Worm (Caenorhabditis elegans) whole organism, L4/young adult: ENCODE measurements around the gene kin-36.

ENCODE experiments used
- W03F9.2 ChIP-seq: fragments of 150-350 bp; optimal IDR thresholded peaks from 2 replicates; lab custom pipeline; 2014; ENCODE audit warnings: missing biosample characterization, missing genetic modification characterization
- dao-5 ChIP-seq: sonication (generic microtip); optimal IDR thresholded peaks from 2 replicates; lab custom pipeline; 2016; ENCODE audit warnings: missing genotype, missing genetic modification characterization, moderate library complexity, missing compliant biosample characterization

DNA sequence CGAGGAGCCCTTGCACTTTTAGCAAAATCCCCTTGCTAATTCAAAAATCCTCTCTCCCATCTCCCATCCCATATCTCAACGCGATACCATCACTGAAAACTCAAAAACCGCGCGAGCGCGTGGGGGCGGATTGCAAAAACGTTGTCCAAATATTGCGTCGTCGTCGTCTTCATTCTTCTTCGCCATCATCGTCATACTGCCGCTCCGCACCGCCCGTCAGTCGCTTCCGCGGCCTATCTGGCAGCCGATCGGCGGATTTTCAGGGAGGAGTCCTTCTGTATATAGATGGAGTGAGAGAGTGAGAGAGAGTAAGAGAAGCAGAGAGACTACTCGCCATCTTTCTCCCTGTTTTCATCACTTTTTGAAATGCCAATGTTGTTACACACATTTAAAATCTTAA is 8.1 kb downstream of the kin-36 start:
- no peak for TF ChIP-seq dao-5 (tag; lab: Kevin White, UChicago)
- TF ChIP-seq W03F9.2 (tag; lab: Kevin White, UChicago): no peak
